Fruit fly (Drosophila melanogaster) whole organism, embryonic: ENCODE data around the gene D1.

ENCODE experiments used
- Awh ChIP-seq: fragments of 200-800 bp; sonication (Bioruptor generic); IDR thresholded peaks from 2 replicates; pipeline ENCODE4, ENCODE4 v1.3.6; 2022; ENCODE audit warnings: missing biosample characterization, missing genetic modification characterization
- CG10147 ChIP-seq: fragments of 200-800 bp; sonication (Bioruptor generic); optimal IDR thresholded peaks from 2 replicates; lab custom pipeline; 2019; ENCODE audit warnings: missing biosample characterization, mild to moderate bottlenecking, missing genetic modification characterization, moderate library complexity
- CG10979 ChIP-seq: fragments of 200-800 bp; sonication (Bioruptor generic); optimal IDR thresholded peaks from 2 replicates; lab custom pipeline; 2018; ENCODE audit warnings: missing biosample characterization, mild to moderate bottlenecking, missing genetic modification characterization, moderate library complexity
- CG11398 ChIP-seq: fragments of 200-800 bp; sonication (Bioruptor generic); optimal IDR thresholded peaks from 2 replicates; lab custom pipeline; 2016; ENCODE audit warnings: missing biosample characterization, missing genetic modification characterization
- CG11504 ChIP-seq: fragments of 200-800 bp; sonication (Bioruptor generic); optimal IDR thresholded peaks from 3 replicates; lab custom pipeline; 2019; ENCODE audit warnings: missing biosample characterization, mild to moderate bottlenecking, missing genetic modification characterization, moderate library complexity
- CG12769 ChIP-seq: fragments of 200-800 bp; sonication (Bioruptor generic); optimal IDR thresholded peaks from 2 replicates; lab custom pipeline; 2019; ENCODE audit warnings: missing biosample characterization, mild to moderate bottlenecking, missing genetic modification characterization, moderate library complexity
- CG13775 ChIP-seq: fragments of 200-800 bp; sonication (Bioruptor generic); optimal IDR thresholded peaks from 3 replicates; lab custom pipeline; 2017; ENCODE audit warnings: missing biosample characterization, mild to moderate bottlenecking, missing genetic modification characterization
- CG14441 ChIP-seq: fragments of 200-800 bp; sonication (Bioruptor generic); IDR thresholded peaks from 2 replicates; pipeline ENCODE4 v1.3.6; 2022; ENCODE audit warnings: missing biosample characterization, missing genetic modification characterization
- CG15073 ChIP-seq: fragments of 200-800 bp; sonication (Bioruptor generic); optimal IDR thresholded peaks from 2 replicates; lab custom pipeline; 2016; ENCODE audit warnings: missing biosample characterization, missing genetic modification characterization
- CG15514 ChIP-seq: fragments of 200-800 bp; sonication (Bioruptor generic); optimal IDR thresholded peaks from 3 replicates; lab custom pipeline; 2017; ENCODE audit warnings: missing biosample characterization, missing genetic modification characterization, mild to moderate bottlenecking, moderate library complexity, missing genetic modification reagents
- CG1603 ChIP-seq: fragments of 200-800 bp; sonication (Bioruptor generic); optimal IDR thresholded peaks from 2 replicates; lab custom pipeline; 2019; ENCODE audit warnings: missing biosample characterization, mild to moderate bottlenecking, missing genetic modification characterization, moderate library complexity
- CG17385 ChIP-seq: fragments of 200-800 bp; sonication (Bioruptor generic); optimal IDR thresholded peaks from 3 replicates; lab custom pipeline; 2018; ENCODE audit warnings: missing biosample characterization, mild to moderate bottlenecking, missing genetic modification characterization
- CG17568 ChIP-seq: fragments of 200-800 bp; sonication (Bioruptor generic); optimal IDR thresholded peaks from 2 replicates; lab custom pipeline; 2018; ENCODE audit warnings: missing biosample characterization, mild to moderate bottlenecking, missing genetic modification characterization, moderate library complexity
- CG2116 ChIP-seq: fragments of 200-800 bp; sonication (Bioruptor generic); optimal IDR thresholded peaks from 3 replicates; lab custom pipeline; 2018; ENCODE audit warnings: missing biosample characterization, mild to moderate bottlenecking, missing genetic modification characterization
- CG4424 ChIP-seq: fragments of 200-800 bp; sonication (Bioruptor generic); optimal IDR thresholded peaks from 3 replicates; lab custom pipeline; 2016; ENCODE audit warnings: missing biosample characterization, missing genetic modification characterization
- CG4707 ChIP-seq: fragments of 200-800 bp; sonication (Bioruptor generic); optimal IDR thresholded peaks from 2 replicates; lab custom pipeline; 2018; ENCODE audit warnings: missing biosample characterization, mild to moderate bottlenecking, missing genetic modification characterization, moderate library complexity
- CG6689 ChIP-seq: fragments of 200-800 bp; sonication (Bioruptor generic); IDR thresholded peaks from 2 replicates; pipeline ENCODE4 v1.3.6; 2022; ENCODE audit warnings: missing biosample characterization, missing genetic modification characterization
- CG6813 ChIP-seq: fragments of 200-800 bp; sonication (Bioruptor generic); optimal IDR thresholded peaks from 2 replicates; lab custom pipeline; 2017; ENCODE audit warnings: missing biosample characterization, missing genetic modification characterization, mild to moderate bottlenecking, moderate library complexity, missing genetic modification reagents
- CG7556 ChIP-seq: fragments of 200-800 bp; sonication (Bioruptor generic); optimal IDR thresholded peaks from 2 replicates; lab custom pipeline; 2017; ENCODE audit warnings: missing biosample characterization, mild to moderate bottlenecking, missing genetic modification characterization
- CG9437 ChIP-seq: fragments of 200-800 bp; sonication (Bioruptor generic); optimal IDR thresholded peaks from 2 replicates; lab custom pipeline; 2018; ENCODE audit warnings: missing biosample characterization, mild to moderate bottlenecking, missing genetic modification characterization
- CoRest ChIP-seq: fragments of 200-800 bp; sonication (Bioruptor generic); optimal IDR thresholded peaks from 3 replicates; lab custom pipeline; 2018; ENCODE audit warnings: missing biosample characterization, mild to moderate bottlenecking, missing genetic modification characterization, moderate library complexity
- Dek ChIP-seq: fragments of 200-800 bp; sonication (Bioruptor generic); optimal IDR thresholded peaks from 3 replicates; lab custom pipeline; 2019; ENCODE audit warnings: missing biosample characterization, mild to moderate bottlenecking, missing genetic modification characterization, moderate library complexity
- Gsc ChIP-seq: fragments of 200-800 bp; sonication (Bioruptor generic); IDR thresholded peaks from 2 replicates; pipeline ENCODE4 v1.3.6; 2022; ENCODE audit warnings: missing biosample characterization, missing genetic modification characterization
- HHEX ChIP-seq: fragments of 200-800 bp; sonication (Bioruptor generic); optimal IDR thresholded peaks from 3 replicates; lab custom pipeline; 2017; ENCODE audit warnings: missing biosample characterization, mild to moderate bottlenecking, missing genetic modification characterization, missing genetic modification reagents
- HLH3B ChIP-seq: fragments of 200-800 bp; sonication (Bioruptor generic); IDR thresholded peaks from 2 replicates; pipeline ENCODE4 v1.3.6; 2022; ENCODE audit warnings: missing biosample characterization, missing genetic modification characterization
- MESR4 ChIP-seq: fragments of 200-800 bp; sonication (Bioruptor generic); optimal IDR thresholded peaks from 2 replicates; lab custom pipeline; 2018; ENCODE audit warnings: missing biosample characterization, mild to moderate bottlenecking, missing genetic modification characterization, moderate library complexity
- Opbp ChIP-seq: fragments of 200-800 bp; sonication (Bioruptor generic); IDR thresholded peaks from 3 replicates; pipeline ENCODE4 v1.3.6; 2022; ENCODE audit warnings: missing biosample characterization, missing genetic modification characterization; ENCODE audit not compliant: partially characterized antibody
- PHDP ChIP-seq: fragments of 200-800 bp; sonication (Bioruptor generic); optimal IDR thresholded peaks from 3 replicates; lab custom pipeline; 2018; ENCODE audit warnings: missing biosample characterization, mild to moderate bottlenecking, missing genetic modification characterization, moderate library complexity
- Xbp1 ChIP-seq: fragments of 200-800 bp; sonication (Bioruptor generic); optimal IDR thresholded peaks from 3 replicates; lab custom pipeline; 2016; ENCODE audit warnings: missing biosample characterization, mild to moderate bottlenecking, missing genetic modification characterization
- Xrp1 ChIP-seq: fragments of 200-800 bp; sonication (Bioruptor generic); IDR thresholded peaks from 2 replicates; pipeline ENCODE4 v1.3.6; 2022; ENCODE audit warnings: missing biosample characterization, missing genetic modification characterization
- ara ChIP-seq: fragments of 200-800 bp; sonication (Bioruptor generic); IDR thresholded peaks from 2 replicates; pipeline ENCODE4 v1.3.6; 2022; ENCODE audit warnings: missing biosample characterization, missing genetic modification characterization
- bsh ChIP-seq, 2 experiments: fragments of 200-800 bp; sonication (Bioruptor generic); optimal IDR thresholded peaks; 2 replicates each; lab custom pipeline; 2017 to 2018; ENCODE audit warnings: mild to moderate bottlenecking in 2 of 2, missing biosample characterization in 2 of 2, missing genetic modification characterization in 2 of 2, moderate library complexity in 1 of 2
- cato ChIP-seq: fragments of 200-800 bp; sonication (Bioruptor generic); optimal IDR thresholded peaks from 2 replicates; lab custom pipeline; 2016; ENCODE audit warnings: missing biosample characterization, missing genetic modification characterization, borderline replicate concordance
- cg ChIP-seq: fragments of 200-800 bp; sonication (Bioruptor generic); optimal IDR thresholded peaks from 3 replicates; lab custom pipeline; 2019; ENCODE audit warnings: missing biosample characterization, mild to moderate bottlenecking, missing genetic modification characterization, moderate library complexity
- disco-r ChIP-seq: fragments of 200-800 bp; sonication (Bioruptor generic); optimal IDR thresholded peaks from 2 replicates; lab custom pipeline; 2016; ENCODE audit warnings: missing biosample characterization, missing genetic modification characterization
- dm ChIP-seq: fragments of 200-800 bp; sonication (Bioruptor generic); optimal IDR thresholded peaks from 3 replicates; lab custom pipeline; 2016; ENCODE audit warnings: missing biosample characterization, missing genetic modification characterization
- eve ChIP-seq, 2 experiments: fragments of >200 bp; optimal IDR thresholded peaks; 2 replicates each; lab custom pipeline; 2017; ENCODE audit warnings: missing biosample characterization in 2 of 2, missing genetic modification characterization in 2 of 2
- hbn ChIP-seq: fragments of 200-800 bp; sonication (Bioruptor generic); IDR thresholded peaks from 2 replicates; pipeline ENCODE4 v1.3.6; 2022; ENCODE audit warnings: missing biosample characterization, missing genetic modification characterization; ENCODE audit not compliant: partially characterized antibody
- kay ChIP-seq: fragments of 200-800 bp; sonication (Bioruptor generic); optimal IDR thresholded peaks from 2 replicates; lab custom pipeline; 2016; ENCODE audit warnings: missing biosample characterization, missing genetic modification characterization
- mam ChIP-seq: fragments of 200-800 bp; sonication (Bioruptor generic); optimal IDR thresholded peaks from 3 replicates; lab custom pipeline; 2016; ENCODE audit warnings: missing biosample characterization, missing genetic modification characterization
- pzg ChIP-seq: fragments of 200-800 bp; sonication (Bioruptor generic); optimal IDR thresholded peaks from 3 replicates; lab custom pipeline; 2018; ENCODE audit warnings: missing biosample characterization, mild to moderate bottlenecking, missing genetic modification characterization, moderate library complexity
- ranshi ChIP-seq: fragments of 200-800 bp; sonication (Bioruptor generic); IDR thresholded peaks from 2 replicates; pipeline ENCODE4 v1.3.6; 2022; ENCODE audit warnings: missing biosample characterization, missing genetic modification characterization
- row ChIP-seq: fragments of 200-800 bp; sonication (Bioruptor generic); IDR thresholded peaks from 3 replicates; pipeline ENCODE4 v1.3.6; 2022; ENCODE audit warnings: missing biosample characterization, missing genetic modification characterization
- sd ChIP-seq: fragments of 200-800 bp; sonication (Bioruptor generic); optimal IDR thresholded peaks from 3 replicates; lab custom pipeline; 2018; ENCODE audit warnings: missing biosample characterization, mild to moderate bottlenecking, missing genetic modification characterization, moderate library complexity
- slbo ChIP-seq: fragments of 200-800 bp; sonication (Bioruptor generic); IDR thresholded peaks from 2 replicates; pipeline ENCODE4 v1.3.6; 2022; ENCODE audit warnings: missing biosample characterization, missing genetic modification characterization
- tgo ChIP-seq: fragments of 200-800 bp; sonication (Bioruptor generic); IDR thresholded peaks from 3 replicates; pipeline ENCODE4 v1.3.6; 2022; ENCODE audit warnings: missing biosample characterization, missing genetic modification characterization
- vnd ChIP-seq: fragments of 200-800 bp; sonication (Bioruptor generic); IDR thresholded peaks from 3 replicates; pipeline ENCODE4 v1.3.6; 2022; ENCODE audit warnings: missing biosample characterization, missing genetic modification characterization; ENCODE audit not compliant: partially characterized antibody

D1 gene

DNA sequence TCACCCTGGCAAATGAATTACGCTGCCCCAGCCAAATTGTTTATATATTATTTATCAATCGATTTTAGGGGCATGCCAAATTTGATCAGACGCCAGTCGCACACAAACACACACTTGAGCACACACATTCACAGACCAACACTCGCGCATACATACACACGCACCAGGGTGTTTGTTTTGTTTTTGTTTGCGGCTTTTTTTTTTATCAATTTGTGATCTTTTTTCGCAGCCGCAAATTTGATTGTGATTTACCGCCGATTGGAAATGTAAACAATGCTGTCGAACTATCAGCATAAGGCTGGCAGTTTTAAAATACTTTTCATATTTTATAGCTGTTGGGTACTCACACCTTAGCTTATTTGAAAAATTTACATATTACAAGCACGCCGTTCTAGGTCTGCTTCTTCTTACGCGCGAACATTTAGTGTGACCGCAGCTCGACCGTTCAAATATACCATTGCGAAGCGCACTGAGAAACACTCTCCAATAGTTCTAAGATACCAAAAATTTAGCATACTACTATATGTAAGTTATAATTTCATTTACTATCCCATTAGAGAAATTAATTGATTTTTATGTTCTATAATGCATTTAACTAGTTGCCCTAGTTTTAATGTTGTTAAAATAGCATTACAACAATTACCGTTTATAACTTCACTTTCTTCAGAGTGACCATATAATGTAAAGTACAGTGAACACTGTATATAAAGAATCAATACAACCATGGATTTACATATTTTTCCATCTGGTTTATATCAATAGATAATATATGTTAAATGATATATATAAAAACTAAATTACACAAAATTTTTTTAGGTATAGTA is 3.0 kb downstream of the D1 start, which contains the start of gene pum (continued):
- TF ChIP-seq ara (GFP tag; lab: Robert Waterston, UW) = peak; percentile 7; the same call in 1 of the 2 replicates
- TF ChIP-seq bsh (GFP tag; optimal IDR thresholded peaks at IDR 0.05; lab: Kevin White, UChicago) = peak; percentile 50 to 83
- TF ChIP-seq Opbp = peak; percentile 53; the same call in 1 of the 3 replicates
- TF ChIP-seq CG12769 (tag; lab: Kevin White, UChicago) = peak; percentile 32
- peak; percentile 52; the same call in 1 of the 2 replicates for TF ChIP-seq ranshi (GFP tag; lab: Robert Waterston, UW)
- peak; percentile 70 for TF ChIP-seq tgo (GFP tag; lab: Robert Waterston, UW)
- peak; percentile 74 for TF ChIP-seq pzg (GFP tag; lab: Kevin White, UChicago)
- TF ChIP-seq cato (GFP tag; lab: Kevin White, UChicago) = peak; percentile 10
- peak; percentile 75 for TF ChIP-seq CoRest (tag; lab: Kevin White, UChicago)
- TF ChIP-seq CG15514 = peak; percentile 12
- TF ChIP-seq Dek (tag; lab: Kevin White, UChicago) = peak; percentile 27
- TF ChIP-seq CG2116 (GFP tag; lab: Kevin White, UChicago) = peak; percentile 50
- peak; percentile 8 for TF ChIP-seq CG7556 (GFP tag; lab: Kevin White, UChicago)
- TF ChIP-seq Awh (GFP tag; lab: Robert Waterston, UW) = no peak
- TF ChIP-seq CG11504 (tag; lab: Kevin White, UChicago) = peak; percentile 69
- peak; percentile 58 for TF ChIP-seq Xbp1 (GFP tag; lab: Kevin White, UChicago)
- peak; percentile 65 for TF ChIP-seq CG1603 (tag; lab: Kevin White, UChicago)
- peak; percentile 30; the same call in 1 of the 2 replicates for TF ChIP-seq HLH3B (GFP tag; lab: Robert Waterston, UW)
- TF ChIP-seq cg (GFP tag; lab: Kevin White, UChicago) = peak; percentile 95
- peak; percentile 35 for TF ChIP-seq MESR4 (GFP tag; lab: Kevin White, UChicago)
- TF ChIP-seq eve (GFP tag; optimal IDR thresholded peaks at IDR 0.05; lab: Kevin White, UChicago) = no peak
- peak; percentile 31 for TF ChIP-seq CG10979 (tag; lab: Kevin White, UChicago)
- peak; percentile 44 for TF ChIP-seq PHDP
- TF ChIP-seq row = peak; percentile 82; the same call in 2 of the 3 replicates
- peak; percentile 77 for TF ChIP-seq CG17568
- no peak for TF ChIP-seq CG15073 (GFP tag; lab: Kevin White, UChicago)
- TF ChIP-seq kay (GFP tag; lab: Kevin White, UChicago) = no peak
- peak; percentile 1; the same call in 1 of the 2 replicates for TF ChIP-seq hbn (GFP tag; lab: Robert Waterston, UW)
- no peak for TF ChIP-seq CG4424 (GFP tag; lab: Kevin White, UChicago)
- peak; percentile 18 for TF ChIP-seq CG13775 (GFP tag; lab: Kevin White, UChicago)
- peak; percentile 78 for TF ChIP-seq slbo
- no peak for TF ChIP-seq HHEX (GFP tag; lab: Kevin White, UChicago)
- TF ChIP-seq CG6813 = no peak
- no peak for TF ChIP-seq CG14441 (GFP tag; lab: Robert Waterston, UW)
- peak; percentile 10 for TF ChIP-seq sd
- TF ChIP-seq dm (GFP tag; lab: Kevin White, UChicago) = peak; percentile 75
- no peak for TF ChIP-seq Gsc
- peak; percentile 45 for TF ChIP-seq CG9437 (GFP tag; lab: Kevin White, UChicago)
- peak; percentile 97 for TF ChIP-seq CG17385 (GFP tag; lab: Kevin White, UChicago)
- peak; percentile 62 for TF ChIP-seq CG10147 (GFP tag; lab: Kevin White, UChicago)
- no peak for TF ChIP-seq mam (GFP tag; lab: Kevin White, UChicago)
- TF ChIP-seq vnd (GFP tag; lab: Robert Waterston, UW) = no peak
- peak; percentile 36; the same call in 1 of the 2 replicates for TF ChIP-seq Xrp1 (GFP tag; lab: Robert Waterston, UW)
- TF ChIP-seq CG11398 (GFP tag; lab: Kevin White, UChicago) = no peak
- TF ChIP-seq disco-r = no peak
- no peak for TF ChIP-seq CG4707
- peak; percentile 47; the same call in 1 of the 2 replicates for TF ChIP-seq CG6689
